Fruit fly (Drosophila melanogaster) whole organism, embryonic: ENCODE measurements around the gene Pax.
A peak's percentile ranks its signal among the peaks of the same experiment; 100 is the strongest.

Experiments used
- B-H2 ChIP-seq: fragments of 200-800 bp; sonication (Bioruptor generic); optimal IDR thresholded peaks from 2 replicates; lab custom pipeline; 2018; ENCODE audit warnings: missing biosample characterization, mild to moderate bottlenecking, missing genetic modification characterization
- Bdp1 ChIP-seq: fragments of 200-800 bp; sonication (Bioruptor generic); optimal IDR thresholded peaks from 3 replicates; lab custom pipeline; 2016; ENCODE audit warnings: missing biosample characterization, missing genetic modification characterization
- Bgb ChIP-seq: fragments of 200-800 bp; sonication (Bioruptor generic); IDR thresholded peaks from 2 replicates; pipeline ENCODE4 v1.3.6; 2022; ENCODE audit warnings: missing biosample characterization, missing genetic modification characterization; ENCODE audit not compliant: partially characterized antibody
- CG1024 ChIP-seq: fragments of 200-800 bp; sonication (Bioruptor generic); IDR thresholded peaks from 2 replicates; pipeline ENCODE4 v1.3.6; 2022; ENCODE audit warnings: missing biosample characterization, missing genetic modification characterization
- CG11456 ChIP-seq: fragments of 200-800 bp; sonication (Bioruptor generic); IDR thresholded peaks from 3 replicates; pipeline ENCODE4 v1.3.6; 2022; ENCODE audit warnings: missing biosample characterization, missing genetic modification characterization
- CG12104 ChIP-seq: fragments of 200-800 bp; sonication (Bioruptor generic); optimal IDR thresholded peaks from 3 replicates; lab custom pipeline; 2016; ENCODE audit warnings: missing biosample characterization, missing genetic modification characterization
- CG13287 ChIP-seq: fragments of 200-800 bp; sonication (Bioruptor generic); IDR thresholded peaks from 2 replicates; pipeline ENCODE4 v1.3.6; 2022; ENCODE audit warnings: missing biosample characterization, missing genetic modification characterization; ENCODE audit not compliant: partially characterized antibody
- CG13624 ChIP-seq: fragments of 200-800 bp; sonication (Bioruptor generic); optimal IDR thresholded peaks from 2 replicates; lab custom pipeline; 2016; ENCODE audit warnings: missing biosample characterization, missing genetic modification characterization
- CG14014 ChIP-seq: fragments of 200-800 bp; sonication (Bioruptor generic); IDR thresholded peaks from 2 replicates; pipeline ENCODE4 v1.3.6; 2022; ENCODE audit warnings: missing biosample characterization, missing genetic modification characterization
- CG14710 ChIP-seq: fragments of 200-800 bp; sonication (Bioruptor generic); optimal IDR thresholded peaks from 3 replicates; lab custom pipeline; 2019; ENCODE audit warnings: missing biosample characterization, mild to moderate bottlenecking, missing genetic modification characterization, moderate library complexity
- CG15269 ChIP-seq: fragments of 200-800 bp; sonication (Bioruptor generic); optimal IDR thresholded peaks from 2 replicates; lab custom pipeline; 2018; ENCODE audit warnings: missing biosample characterization, mild to moderate bottlenecking, missing genetic modification characterization, moderate library complexity
- CG18599 ChIP-seq: fragments of 200-800 bp; sonication (Bioruptor generic); optimal IDR thresholded peaks from 3 replicates; lab custom pipeline; 2017; ENCODE audit warnings: missing biosample characterization, missing genetic modification characterization, mild to moderate bottlenecking, moderate library complexity, missing genetic modification reagents
- CG31441 ChIP-seq: fragments of 200-800 bp; sonication (Bioruptor generic); IDR thresholded peaks from 2 replicates; pipeline ENCODE4 v1.3.6; 2022; ENCODE audit warnings: missing biosample characterization, missing genetic modification characterization
- CG32532 ChIP-seq: fragments of 200-800 bp; sonication (Bioruptor generic); IDR thresholded peaks from 2 replicates; pipeline ENCODE4 v1.3.6; 2022; ENCODE audit warnings: missing biosample characterization, missing genetic modification characterization
- CG32767 ChIP-seq: fragments of 200-800 bp; sonication (Bioruptor generic); IDR thresholded peaks from 2 replicates; pipeline ENCODE4 v1.3.6; 2022; ENCODE audit warnings: missing biosample characterization, missing genetic modification characterization
- CG3281 ChIP-seq: fragments of 200-800 bp; sonication (Bioruptor generic); optimal IDR thresholded peaks from 3 replicates; lab custom pipeline; 2017; ENCODE audit warnings: missing biosample characterization, mild to moderate bottlenecking, missing genetic modification characterization
- CG5953 ChIP-seq: fragments of 200-800 bp; sonication (Bioruptor generic); IDR thresholded peaks from 2 replicates; pipeline ENCODE4 v1.3.6; 2022; ENCODE audit warnings: missing biosample characterization, missing genetic modification characterization
- CG6272 ChIP-seq: fragments of 200-800 bp; sonication (Bioruptor generic); IDR thresholded peaks from 2 replicates; pipeline ENCODE4 v1.3.6; 2022; ENCODE audit warnings: missing biosample characterization, missing genetic modification characterization
- CG6689 ChIP-seq: fragments of 200-800 bp; sonication (Bioruptor generic); IDR thresholded peaks from 2 replicates; pipeline ENCODE4 v1.3.6; 2022; ENCODE audit warnings: missing biosample characterization, missing genetic modification characterization
- CG7786 ChIP-seq: fragments of 200-800 bp; sonication (Bioruptor generic); optimal IDR thresholded peaks from 2 replicates; lab custom pipeline; 2016; ENCODE audit warnings: missing biosample characterization, missing genetic modification characterization
- D ChIP-seq, 2 experiments: fragments of 200-800 bp in 1 of 2; fragments of >200 bp in 1 of 2; sonication (Bioruptor generic) in 1 of 2; optimal IDR thresholded peaks; 2 replicates in 1 of 2; 3 replicates in 1 of 2; lab custom pipeline; 2017; ENCODE audit warnings: mild to moderate bottlenecking in 1 of 2, missing biosample characterization in 1 of 2, missing genetic modification characterization in 1 of 2, missing genetic modification reagents in 1 of 2
- Drgx ChIP-seq: fragments of 200-800 bp; sonication (Bioruptor generic); IDR thresholded peaks from 2 replicates; pipeline ENCODE4 v1.3.6; 2022; ENCODE audit warnings: missing biosample characterization, missing genetic modification characterization
- E2f2 ChIP-seq: fragments of 200-800 bp; sonication (Bioruptor generic); IDR thresholded peaks from 2 replicates; pipeline ENCODE4 v1.3.6; 2022; ENCODE audit warnings: missing biosample characterization, missing genetic modification characterization
- Gug ChIP-seq: fragments of 200-800 bp; sonication (Bioruptor generic); IDR thresholded peaks from 4 replicates; pipeline ENCODE4 v1.3.6; 2022; ENCODE audit warnings: missing biosample characterization, missing genetic modification characterization
- H2.0 ChIP-seq: fragments of 200-800 bp; sonication (Bioruptor generic); IDR thresholded peaks from 2 replicates; pipeline ENCODE4 v1.3.6; 2022; ENCODE audit warnings: missing biosample characterization, missing genetic modification characterization
- HLHmδ ChIP-seq: fragments of 200-800 bp; sonication (Bioruptor generic); optimal IDR thresholded peaks from 2 replicates; lab custom pipeline; 2018; ENCODE audit warnings: missing biosample characterization, mild to moderate bottlenecking, missing genetic modification characterization, moderate library complexity
- Hmx ChIP-seq: fragments of 200-800 bp; sonication (Bioruptor generic); optimal IDR thresholded peaks from 2 replicates; lab custom pipeline; 2016; ENCODE audit warnings: missing biosample characterization, missing genetic modification characterization
- Hr39 ChIP-seq: fragments of >200 bp; optimal IDR thresholded peaks from 2 replicates; lab custom pipeline; 2017
- Hsf ChIP-seq: fragments of 200-800 bp; sonication (Bioruptor generic); optimal IDR thresholded peaks from 3 replicates; lab custom pipeline; 2016; ENCODE audit warnings: missing biosample characterization, missing genetic modification characterization
- Mes4 ChIP-seq: fragments of 200-800 bp; sonication (Bioruptor generic); optimal IDR thresholded peaks from 2 replicates; lab custom pipeline; 2016; ENCODE audit warnings: missing biosample characterization, missing genetic modification characterization
- Neu2 ChIP-seq: fragments of 200-800 bp; sonication (Bioruptor generic); optimal IDR thresholded peaks from 3 replicates; lab custom pipeline; 2016; ENCODE audit warnings: missing biosample characterization, missing genetic modification characterization, borderline replicate concordance
- TFAM ChIP-seq: fragments of 200-800 bp; sonication (Bioruptor generic); optimal IDR thresholded peaks from 2 replicates; lab custom pipeline; 2017; ENCODE audit warnings: missing biosample characterization, missing genetic modification characterization, inconsistent platforms
- Usf ChIP-seq: fragments of 200-800 bp; sonication (Bioruptor generic); optimal IDR thresholded peaks from 2 replicates; lab custom pipeline; 2017; ENCODE audit warnings: missing genotype, missing biosample characterization, missing genetic modification characterization
- ash1 ChIP-seq: fragments of 200-800 bp; sonication (Bioruptor generic); optimal IDR thresholded peaks from 2 replicates; lab custom pipeline; 2018; ENCODE audit warnings: missing biosample characterization, mild to moderate bottlenecking, missing genetic modification characterization
- ato ChIP-seq: fragments of 200-800 bp; sonication (Bioruptor generic); IDR thresholded peaks from 2 replicates; pipeline ENCODE4 v1.3.6; 2022; ENCODE audit warnings: missing biosample characterization, missing genetic modification characterization; ENCODE audit not compliant: partially characterized antibody
- dmrt99B ChIP-seq: fragments of 200-800 bp; sonication (Bioruptor generic); optimal IDR thresholded peaks from 2 replicates; lab custom pipeline; 2018; ENCODE audit warnings: missing biosample characterization, mild to moderate bottlenecking, missing genetic modification characterization, moderate library complexity
- grau ChIP-seq: fragments of 200-800 bp; optimal IDR thresholded peaks from 3 replicates; lab custom pipeline; 2019; ENCODE audit warnings: missing biosample characterization, mild to moderate bottlenecking, missing genetic modification characterization, moderate library complexity
- lola ChIP-seq, 3 experiments: fragments of >200 bp in 2 of 3; fragments of 200-800 bp in 1 of 3; sonication (Bioruptor generic) in 1 of 3; optimal IDR thresholded peaks; 2 replicates each; lab custom pipeline; 2017 to 2019; ENCODE audit warnings: missing biosample characterization in 3 of 3, missing genetic modification characterization in 3 of 3, mild to moderate bottlenecking in 1 of 3, moderate library complexity in 1 of 3
- pita ChIP-seq: fragments of 200-800 bp; sonication (Bioruptor generic); optimal IDR thresholded peaks from 2 replicates; lab custom pipeline; 2017; ENCODE audit warnings: missing biosample characterization, mild to moderate bottlenecking, missing genetic modification characterization
- sens-2 ChIP-seq: fragments of 200-800 bp; sonication (Bioruptor generic); IDR thresholded peaks from 2 replicates; pipeline ENCODE4 v1.3.6; 2022; ENCODE audit warnings: missing biosample characterization, missing genetic modification characterization
- stwl ChIP-seq: fragments of 200-800 bp; sonication (Bioruptor generic); optimal IDR thresholded peaks from 3 replicates; lab custom pipeline; 2018; ENCODE audit warnings: missing biosample characterization, mild to moderate bottlenecking, missing genetic modification characterization, moderate library complexity
- trh ChIP-seq: fragments of 200-800 bp; sonication (Bioruptor generic); optimal IDR thresholded peaks from 2 replicates; lab custom pipeline; 2016; ENCODE audit warnings: missing biosample characterization, missing genetic modification characterization
- unpg ChIP-seq: fragments of 200-800 bp; sonication (Bioruptor generic); optimal IDR thresholded peaks from 3 replicates; lab custom pipeline; 2018; ENCODE audit warnings: missing biosample characterization, mild to moderate bottlenecking, missing genetic modification characterization, moderate library complexity
- vnd ChIP-seq: fragments of 200-800 bp; sonication (Bioruptor generic); IDR thresholded peaks from 3 replicates; pipeline ENCODE4 v1.3.6; 2022; ENCODE audit warnings: missing biosample characterization, missing genetic modification characterization; ENCODE audit not compliant: partially characterized antibody
- vvl ChIP-seq: fragments of 200-800 bp; sonication (Bioruptor generic); IDR thresholded peaks from 2 replicates; pipeline ENCODE4 v1.3.6; 2022; ENCODE audit warnings: missing biosample characterization, missing genetic modification characterization
- yki ChIP-seq: fragments of >200 bp; optimal IDR thresholded peaks from 3 replicates; lab custom pipeline; 2018
- z ChIP-seq: fragments of 200-800 bp; sonication (Bioruptor generic); IDR thresholded peaks from 3 replicates; pipeline ENCODE4 v1.3.6; 2022; ENCODE audit warnings: missing biosample characterization, missing genetic modification characterization
- zen2 ChIP-seq: fragments of 200-800 bp; sonication (Bioruptor generic); IDR thresholded peaks from 3 replicates; pipeline ENCODE4 v1.3.6; 2022; ENCODE audit warnings: missing biosample characterization, missing genetic modification characterization; ENCODE audit not compliant: partially characterized antibody

The Pax gene

DNA sequence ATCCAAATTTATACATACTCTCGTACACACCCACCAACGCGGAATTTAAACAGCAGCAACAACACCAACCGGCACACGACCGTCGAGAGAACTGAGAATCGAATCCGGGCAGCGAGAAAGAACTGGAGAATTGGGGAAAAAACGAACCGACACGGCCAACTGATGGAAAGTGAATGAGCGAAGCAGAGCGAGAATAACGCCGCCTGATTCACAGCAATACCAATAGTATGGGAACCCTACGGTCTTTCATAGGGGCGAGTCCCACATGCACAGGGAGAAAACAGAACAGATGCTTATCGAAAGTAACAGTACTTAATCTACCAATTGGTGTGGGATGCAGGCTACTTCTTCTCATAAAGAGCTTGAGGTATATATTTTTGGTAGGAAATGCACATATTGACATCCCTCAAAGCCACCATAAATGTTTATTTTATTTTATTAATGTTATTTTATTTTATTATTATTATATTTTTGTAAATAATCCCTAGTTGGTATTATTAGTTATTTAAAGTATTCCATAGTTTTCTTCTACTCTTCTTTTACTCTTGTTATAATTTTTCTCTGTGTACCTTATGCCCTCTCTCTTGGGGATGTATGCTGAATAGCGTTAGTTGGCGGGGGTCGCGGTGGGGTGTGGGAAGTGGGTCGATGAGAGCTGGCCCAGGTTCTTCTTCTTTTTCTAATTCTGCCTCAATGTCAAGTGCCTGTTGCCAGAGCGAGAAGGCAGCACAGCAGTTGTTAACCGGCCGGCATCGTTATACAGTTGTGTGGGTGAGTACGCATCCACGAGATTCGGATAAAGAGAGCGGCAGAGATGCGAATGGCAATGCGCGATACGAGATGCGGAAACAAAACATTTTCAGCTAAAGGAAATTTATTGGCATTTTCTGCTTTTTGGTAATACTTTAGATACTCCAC is 27.8 kb downstream of the Pax start, which contains the start of gene CG17544 (continued):
- TF ChIP-seq Gug (GFP tag; lab: Robert Waterston, UW) (peak; percentile 39; the same call in 2 of the 4 replicates), z (GFP tag; lab: Robert Waterston, UW) (no peak), CG12104 (GFP tag; lab: Kevin White, UChicago) (peak; percentile 52), CG3281 (GFP tag; lab: Kevin White, UChicago) (peak; percentile 90), lola (GFP tag; optimal IDR thresholded peaks at IDR 0.05; lab: Kevin White, UChicago) (peak in 1 of 3 experiments; percentile 83), B-H2 (GFP tag; lab: Kevin White, UChicago) (peak; percentile 52), CG14014 (peak; percentile 48), CG7786 (peak; percentile 31), Usf (peak; percentile 66), CG5953 (no peak; the same call in 1 of the 2 replicates), Hr39 (lab: Kevin White, UChicago) (no peak), Hmx (no peak), CG32532 (GFP tag; lab: Robert Waterston, UW) (peak; percentile 76), zen2 (GFP tag; lab: Robert Waterston, UW) (no peak), CG1024 (GFP tag; lab: Robert Waterston, UW) (no peak), unpg (GFP tag; lab: Kevin White, UChicago) (peak; percentile 53), H2.0 (GFP tag; lab: Robert Waterston, UW) (peak; percentile 54), stwl (tag; lab: Kevin White, UChicago) (no peak), yki (lab: Kevin White, UChicago) (no peak), HLHmδ (GFP tag; lab: Kevin White, UChicago) (peak; percentile 4), vvl (GFP tag; lab: Robert Waterston, UW) (peak; percentile 55), CG13624 (GFP tag; lab: Kevin White, UChicago) (peak; percentile 18), E2f2 (GFP tag; lab: Robert Waterston, UW) (peak; percentile 49; the same call in 1 of the 2 replicates), CG6272 (GFP tag; lab: Robert Waterston, UW) (peak; percentile 13), CG13287 (GFP tag; lab: Robert Waterston, UW) (peak; percentile 49; the same call in 1 of the 2 replicates), CG11456 (no peak), ato (GFP tag; lab: Robert Waterston, UW) (no peak), vnd (GFP tag; lab: Robert Waterston, UW) (no peak), Drgx (GFP tag; lab: Robert Waterston, UW) (peak; percentile 60), CG14710 (peak; percentile 83), D (optimal IDR thresholded peaks at IDR 0.05; lab: Kevin White, UChicago) (no peak), D (GFP tag; optimal IDR thresholded peaks at IDR 0.05; lab: Kevin White, UChicago) (peak; percentile 83), CG31441 (GFP tag; lab: Robert Waterston, UW) (peak; percentile 75), Hsf (GFP tag; lab: Kevin White, UChicago) (peak; percentile 26), sens-2 (peak; percentile 60; the same call in 1 of the 2 replicates), grau (tag; lab: Kevin White, UChicago) (peak; percentile 87), CG15269 (tag; lab: Kevin White, UChicago) (peak; percentile 81), Neu2 (GFP tag; lab: Kevin White, UChicago) (no peak), Bdp1 (GFP tag; lab: Kevin White, UChicago) (no peak), CG32767 (0 out of 2 replicates have a peak, but pooled peaks have one; percentile 32), CG6689 (GFP tag; lab: Robert Waterston, UW) (peak; percentile 52; the same call in 1 of the 2 replicates), Mes4 (GFP tag; lab: Kevin White, UChicago) (no peak), ash1 (no peak), trh (GFP tag; lab: Kevin White, UChicago) (peak; percentile 32), CG18599 (peak; percentile 94), TFAM (GFP tag; lab: Kevin White, UChicago) (no peak), Bgb (peak; percentile 46; the same call in 1 of the 2 replicates), pita (GFP tag; lab: Kevin White, UChicago) (no peak), dmrt99B (tag; lab: Kevin White, UChicago) (peak; percentile 86)
